Fruit fly (Drosophila melanogaster) whole organism, adult: ENCODE results near the gene IP3K2.

Source experiments
- CG12768 ChIP-seq: fragments of 200-800 bp; sonication (Bioruptor generic); optimal IDR thresholded peaks from 2 replicates; lab custom pipeline; 2017; ENCODE audit warnings: missing biosample characterization, missing genetic modification characterization, mild to moderate bottlenecking, moderate library complexity, missing genetic modification reagents
- CG14711 ChIP-seq: fragments of 200-800 bp; sonication (Bioruptor generic); optimal IDR thresholded peaks from 2 replicates; lab custom pipeline; 2018; ENCODE audit warnings: missing biosample characterization, mild to moderate bottlenecking, missing genetic modification characterization, moderate library complexity
- Crg-1 ChIP-seq: fragments of 200-800 bp; sonication (Bioruptor generic); optimal IDR thresholded peaks from 2 replicates; lab custom pipeline; 2016; ENCODE audit warnings: missing biosample characterization, missing genetic modification characterization
- cnc ChIP-seq, 2 experiments: fragments of >200 bp; optimal IDR thresholded peaks; 2 replicates each; lab custom pipeline; 2017
- kay ChIP-seq: fragments of 200-800 bp; sonication (Bioruptor generic); peaks from one replicate; lab custom pipeline; 2016; ENCODE audit warnings: missing biosample characterization, missing genetic modification characterization, borderline replicate concordance
- toe ChIP-seq: fragments of 200-800 bp; sonication (Bioruptor generic); optimal IDR thresholded peaks from 2 replicates; lab custom pipeline; 2016; ENCODE audit warnings: missing biosample characterization, missing genetic modification characterization

DNA sequence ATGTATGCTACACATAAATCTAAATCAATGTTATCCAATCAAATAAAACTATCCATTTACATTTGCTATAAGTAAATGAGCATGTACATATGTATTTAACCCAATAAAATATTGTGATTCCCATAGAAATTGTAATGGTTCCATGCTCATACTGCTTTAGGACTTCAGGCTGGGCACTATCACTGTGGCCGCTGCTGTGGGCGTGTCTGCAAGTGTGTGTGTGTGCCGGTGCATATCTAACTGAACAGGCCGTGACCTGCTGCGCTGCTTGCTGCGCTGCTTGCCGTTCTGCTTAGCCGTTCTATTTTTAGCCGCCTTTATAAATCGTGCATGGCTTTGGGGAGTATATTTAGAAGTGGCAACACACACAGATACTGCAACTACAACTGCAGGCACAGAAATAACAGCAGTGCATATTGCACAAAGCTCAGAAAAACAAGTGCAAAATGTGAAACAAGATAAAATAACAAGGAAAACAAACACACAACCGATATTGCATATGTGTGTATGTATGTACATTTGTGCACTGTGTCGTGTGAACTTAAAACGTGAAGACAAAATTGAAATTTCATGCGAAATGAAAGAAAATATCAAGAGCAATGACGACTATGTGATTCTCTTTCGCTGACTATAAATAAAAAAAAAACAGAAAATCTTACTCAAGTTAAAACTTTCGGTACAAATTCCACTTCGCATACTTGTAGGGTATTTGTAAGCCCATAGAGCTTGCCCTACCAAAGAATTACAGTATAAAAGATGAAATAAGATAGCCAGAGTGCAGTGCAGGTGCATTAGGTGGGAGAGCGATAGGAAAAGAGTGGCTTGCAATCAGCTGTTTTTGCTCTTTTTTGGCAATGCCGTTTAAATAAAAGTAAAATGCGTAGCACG, 25.6 kb upstream of the IP3K2 start:
- no peak for TF ChIP-seq cnc (optimal IDR thresholded peaks at IDR 0.05; lab: Kevin White, UChicago)
- TF ChIP-seq Crg-1 (GFP tag; lab: Kevin White, UChicago), result no peak
- no peak for TF ChIP-seq CG12768 (GFP tag; lab: Kevin White, UChicago)
- no peak for TF ChIP-seq kay
- TF ChIP-seq toe, result no peak
- TF ChIP-seq CG14711, result peak; percentile 55
